Worm (Caenorhabditis elegans): ENCODE data around the gene msp-56.

ce11 chrIV:9833337-9833736 lies 8.0 kb upstream of the msp-56 start:
- TF ChIP-seq hmg-1.1 (GFP tag; IDR thresholded peaks at IDR 0.05) (no peak), unc-62 (GFP tag; optimal IDR thresholded peaks at IDR 0.05 in 1 of 2) (no peak), unc-62 (tag; optimal IDR thresholded peaks at IDR 0.05) (no peak), lsy-2 (tag; optimal IDR thresholded peaks at IDR 0.05) (no peak), mxl-3 (GFP tag; optimal IDR thresholded peaks at IDR 0.05) (no peak), nhr-28 (tag; optimal IDR thresholded peaks at IDR 0.05) (no peak), vab-7 (GFP tag; IDR thresholded peaks at IDR 0.05) (no peak), unc-39 (tag; optimal IDR thresholded peaks at IDR 0.05) (no peak), pha-4 (GFP tag; IDR thresholded peaks at IDR 0.05) (no peak), pha-4 (tag; optimal IDR thresholded peaks at IDR 0.05) (no peak), lin-15B (tag; optimal IDR thresholded peaks at IDR 0.05) (no peak), pqm-1 (tag; optimal IDR thresholded peaks at IDR 0.05) (no peak)

All from whole organism, L4 larva.